Worm (Caenorhabditis elegans) whole organism, mixed stage, embryonic: Measurements from ENCODE around the gene egl-17.

Source experiments
- flh-1 ChIP-seq: fragments of 200-800 bp; sonication (Bioruptor generic); optimal IDR thresholded peaks from 2 replicates; lab custom pipeline; 2018; ENCODE audit warnings: mild to moderate bottlenecking, missing genetic modification characterization, moderate library complexity, missing compliant biosample characterization
- sem-2 ChIP-seq: fragments of 200-800 bp; sonication (Bioruptor generic); optimal IDR thresholded peaks from 2 replicates; lab custom pipeline; 2018; ENCODE audit warnings: mild to moderate bottlenecking, missing genetic modification characterization, missing compliant biosample characterization

The egl-17 gene

DNA sequence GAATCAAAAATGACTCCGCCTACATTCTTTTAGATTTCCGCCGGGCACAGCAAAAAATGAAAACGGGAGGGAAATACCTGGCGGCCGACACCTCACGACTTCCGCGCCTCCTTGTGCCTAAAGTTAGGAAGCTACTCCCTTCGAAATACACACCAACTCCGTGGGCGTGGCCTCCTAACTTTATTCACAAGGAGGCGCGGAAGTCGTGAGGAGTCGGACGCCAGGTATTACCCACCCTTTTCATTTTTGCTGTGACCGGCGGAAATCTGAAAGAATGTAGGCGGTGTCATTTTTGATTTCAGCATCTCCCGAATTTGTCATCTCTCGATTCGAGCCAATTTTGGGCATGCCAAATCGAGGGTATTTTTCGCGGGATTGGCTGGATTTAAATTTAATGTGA, 48.6 kb downstream of the egl-17 start:
- TF ChIP-seq sem-2 (GFP tag; lab: Kevin White, UChicago) (no peak), flh-1 (GFP tag; lab: Kevin White, UChicago) (no peak)
